Fruit fly (Drosophila melanogaster) whole organism, embryonic: ENCODE results near the gene CG41128.

Experiments
- CG10565 ChIP-seq: fragments of 200-800 bp; sonication (Bioruptor generic); optimal IDR thresholded peaks from 3 replicates; lab custom pipeline; 2016; ENCODE audit warnings: missing biosample characterization, mild to moderate bottlenecking, missing genetic modification characterization
- CG11696 ChIP-seq: fragments of 200-800 bp; sonication (Bioruptor generic); IDR thresholded peaks from 2 replicates; pipeline ENCODE4 v1.3.6; 2022; ENCODE audit warnings: missing biosample characterization, missing genetic modification characterization
- CG12659 ChIP-seq: fragments of 200-800 bp; sonication (Bioruptor generic); optimal IDR thresholded peaks from 3 replicates; lab custom pipeline; 2017; ENCODE audit warnings: mild to moderate bottlenecking, missing biosample characterization, missing genetic modification reagents, missing genetic modification characterization
- CG13894 ChIP-seq: fragments of 200-800 bp; sonication (Bioruptor generic); optimal IDR thresholded peaks from 3 replicates; lab custom pipeline; 2018; ENCODE audit warnings: missing biosample characterization, mild to moderate bottlenecking, missing genetic modification characterization, moderate library complexity
- CG14667 ChIP-seq: fragments of 200-800 bp; sonication (Bioruptor generic); IDR thresholded peaks from 2 replicates; pipeline ENCODE4 v1.3.6; 2022; ENCODE audit warnings: missing biosample characterization, missing genetic modification characterization
- CG1529 ChIP-seq: fragments of 200-800 bp; sonication (Bioruptor generic); optimal IDR thresholded peaks from 3 replicates; lab custom pipeline; 2018; ENCODE audit warnings: missing biosample characterization, missing genetic modification characterization
- CG15696 ChIP-seq: fragments of 200-800 bp; sonication (Bioruptor generic); optimal IDR thresholded peaks from 2 replicates; lab custom pipeline; 2019; ENCODE audit warnings: missing biosample characterization, mild to moderate bottlenecking, missing genetic modification characterization, moderate library complexity
- CG1603 ChIP-seq: fragments of 200-800 bp; sonication (Bioruptor generic); optimal IDR thresholded peaks from 2 replicates; lab custom pipeline; 2019; ENCODE audit warnings: missing biosample characterization, mild to moderate bottlenecking, missing genetic modification characterization, moderate library complexity
- CG16779 ChIP-seq: fragments of 200-800 bp; sonication (Bioruptor generic); IDR thresholded peaks from 2 replicates; pipeline ENCODE4 v1.3.6; 2022; ENCODE audit warnings: missing biosample characterization, missing genetic modification characterization
- CG1792 ChIP-seq: fragments of 200-800 bp; sonication (Bioruptor generic); optimal IDR thresholded peaks from 2 replicates; lab custom pipeline; 2016; ENCODE audit warnings: missing biosample characterization, missing genetic modification characterization
- CG18764 ChIP-seq: fragments of 200-800 bp; sonication (Bioruptor generic); optimal IDR thresholded peaks from 3 replicates; lab custom pipeline; 2016; ENCODE audit warnings: missing biosample characterization, missing genetic modification characterization
- CG2120 ChIP-seq: fragments of 200-800 bp; sonication (Bioruptor generic); optimal IDR thresholded peaks from 3 replicates; lab custom pipeline; 2016; ENCODE audit warnings: missing biosample characterization, missing genetic modification characterization
- CG2199 ChIP-seq: fragments of 200-800 bp; sonication (Bioruptor generic); IDR thresholded peaks from 3 replicates; pipeline ENCODE4 v1.3.6; 2022; ENCODE audit warnings: missing biosample characterization, missing genetic modification characterization
- CG2678 ChIP-seq: fragments of 200-800 bp; sonication (Bioruptor generic); optimal IDR thresholded peaks from 3 replicates; lab custom pipeline; 2019; ENCODE audit warnings: missing biosample characterization, mild to moderate bottlenecking, missing genetic modification characterization, moderate library complexity
- CG3065 ChIP-seq: fragments of 200-800 bp; sonication (Bioruptor generic); optimal IDR thresholded peaks from 2 replicates; lab custom pipeline; 2016; ENCODE audit warnings: missing biosample characterization, missing genetic modification characterization
- CG3163 ChIP-seq: fragments of 200-800 bp; sonication (Bioruptor generic); optimal IDR thresholded peaks from 3 replicates; lab custom pipeline; 2016; ENCODE audit warnings: missing biosample characterization, missing genetic modification characterization
- CG6854 ChIP-seq: fragments of 200-800 bp; sonication (Bioruptor generic); optimal IDR thresholded peaks from 3 replicates; lab custom pipeline; 2017; ENCODE audit warnings: missing biosample characterization, mild to moderate bottlenecking, missing genetic modification characterization
- CTCF ChIP-seq: fragments of 200-800 bp; sonication (Bioruptor generic); optimal IDR thresholded peaks from 2 replicates; lab custom pipeline; 2017; ENCODE audit warnings: missing biosample characterization, mild to moderate bottlenecking, missing genetic modification characterization, moderate library complexity
- Dfd ChIP-seq, 2 experiments: fragments of >200 bp; optimal IDR thresholded peaks; 2 replicates each; lab custom pipeline; 2017; ENCODE audit warnings: missing biosample characterization in 2 of 2, missing genetic modification characterization in 2 of 2
- HLHmδ ChIP-seq: fragments of 200-800 bp; sonication (Bioruptor generic); optimal IDR thresholded peaks from 2 replicates; lab custom pipeline; 2018; ENCODE audit warnings: missing biosample characterization, mild to moderate bottlenecking, missing genetic modification characterization, moderate library complexity
- Hand ChIP-seq: fragments of 200-800 bp; sonication (Bioruptor generic); optimal IDR thresholded peaks from 2 replicates; lab custom pipeline; 2017; ENCODE audit warnings: mild to moderate bottlenecking, missing biosample characterization, missing genetic modification reagents, missing genetic modification characterization
- HmgZ ChIP-seq: fragments of 200-800 bp; sonication (Bioruptor generic); optimal IDR thresholded peaks from 2 replicates; lab custom pipeline; 2018; ENCODE audit warnings: missing biosample characterization, mild to moderate bottlenecking, missing genetic modification characterization
- Kr ChIP-seq: fragments of 200-800 bp; sonication (Bioruptor generic); optimal IDR thresholded peaks from 2 replicates; lab custom pipeline; 2017; ENCODE audit warnings: missing biosample characterization, mild to moderate bottlenecking, missing genetic modification characterization
- MESR4 ChIP-seq: fragments of 200-800 bp; sonication (Bioruptor generic); optimal IDR thresholded peaks from 2 replicates; lab custom pipeline; 2018; ENCODE audit warnings: missing biosample characterization, mild to moderate bottlenecking, missing genetic modification characterization, moderate library complexity
- NC2β ChIP-seq: fragments of 200-800 bp; sonication (Bioruptor generic); optimal IDR thresholded peaks from 2 replicates; lab custom pipeline; 2016; ENCODE audit warnings: missing biosample characterization, missing genetic modification characterization
- NFAT ChIP-seq: fragments of 200-800 bp; sonication (Bioruptor generic); IDR thresholded peaks from 2 replicates; pipeline ENCODE4 v1.3.6; 2022; ENCODE audit warnings: missing biosample characterization, missing genetic modification characterization
- Nf-YC ChIP-seq: fragments of 200-800 bp; optimal IDR thresholded peaks from 3 replicates; lab custom pipeline; 2019; ENCODE audit warnings: missing biosample characterization, mild to moderate bottlenecking, missing genetic modification characterization, moderate library complexity
- Rfx ChIP-seq: fragments of 200-800 bp; sonication (Bioruptor generic); IDR thresholded peaks from 2 replicates; pipeline ENCODE4 v1.3.6; 2022; ENCODE audit warnings: missing biosample characterization, missing genetic modification characterization
- Sin3A ChIP-seq: fragments of >200 bp; optimal IDR thresholded peaks from 2 replicates; lab custom pipeline; 2018
- Sox100B ChIP-seq: fragments of 200-800 bp; sonication (Bioruptor generic); optimal IDR thresholded peaks from 3 replicates; lab custom pipeline; 2018; ENCODE audit warnings: missing biosample characterization, mild to moderate bottlenecking, missing genetic modification characterization
- Sox102F ChIP-seq: fragments of 200-800 bp; sonication (Bioruptor generic); optimal IDR thresholded peaks from 2 replicates; lab custom pipeline; 2018; ENCODE audit warnings: missing biosample characterization, mild to moderate bottlenecking, missing genetic modification characterization, moderate library complexity
- ac ChIP-seq: fragments of 200-800 bp; sonication (Bioruptor generic); optimal IDR thresholded peaks from 3 replicates; lab custom pipeline; 2017; ENCODE audit warnings: missing biosample characterization, mild to moderate bottlenecking, missing genetic modification characterization
- amos ChIP-seq: fragments of 200-800 bp; sonication (Bioruptor generic); IDR thresholded peaks from 2 replicates; pipeline ENCODE4 v1.3.6; 2022; ENCODE audit warnings: missing biosample characterization, missing genetic modification characterization; ENCODE audit not compliant: partially characterized antibody
- cad ChIP-seq: fragments of >200 bp; optimal IDR thresholded peaks from 2 replicates; lab custom pipeline; 2017; ENCODE audit warnings: missing biosample characterization, missing genetic modification characterization
- chn ChIP-seq: fragments of 200-800 bp; sonication (Bioruptor generic); optimal IDR thresholded peaks from 2 replicates; lab custom pipeline; 2016; ENCODE audit warnings: missing biosample characterization, missing genetic modification characterization
- dmrt11E ChIP-seq: fragments of 200-800 bp; sonication (Bioruptor generic); optimal IDR thresholded peaks from 3 replicates; lab custom pipeline; 2018; ENCODE audit warnings: missing biosample characterization, mild to moderate bottlenecking, missing genetic modification characterization, moderate library complexity
- eve ChIP-seq, 2 experiments: fragments of >200 bp; optimal IDR thresholded peaks; 2 replicates each; lab custom pipeline; 2017; ENCODE audit warnings: missing biosample characterization in 2 of 2, missing genetic modification characterization in 2 of 2
- fd96Cb ChIP-seq: fragments of 200-800 bp; sonication (Bioruptor generic); optimal IDR thresholded peaks from 2 replicates; lab custom pipeline; 2018; ENCODE audit warnings: missing biosample characterization, mild to moderate bottlenecking, missing genetic modification characterization, moderate library complexity
- fru ChIP-seq: fragments of >200 bp; optimal IDR thresholded peaks from 2 replicates; lab custom pipeline; 2017
- gcm ChIP-seq: fragments of 200-800 bp; sonication (Bioruptor generic); optimal IDR thresholded peaks from 2 replicates; lab custom pipeline; 2019; ENCODE audit warnings: missing biosample characterization, mild to moderate bottlenecking, missing genetic modification characterization, moderate library complexity
- jumu ChIP-seq: fragments of 200-800 bp; sonication (Bioruptor generic); optimal IDR thresholded peaks from 3 replicates; lab custom pipeline; 2016; ENCODE audit warnings: missing biosample characterization, missing genetic modification characterization
- nerfin-2 ChIP-seq: fragments of 200-800 bp; sonication (Bioruptor generic); IDR thresholded peaks from 2 replicates; pipeline ENCODE4 v1.3.6; 2022; ENCODE audit warnings: missing biosample characterization, missing genetic modification characterization; ENCODE audit not compliant: partially characterized antibody
- otp ChIP-seq: fragments of 200-800 bp; sonication (Bioruptor generic); IDR thresholded peaks from 3 replicates; pipeline ENCODE4, ENCODE4 v1.3.6; 2022; ENCODE audit warnings: missing biosample characterization, missing genetic modification characterization
- pho ChIP-seq: fragments of 200-800 bp; sonication (Bioruptor generic); optimal IDR thresholded peaks from 2 replicates; lab custom pipeline; 2016; ENCODE audit warnings: missing biosample characterization, missing genetic modification characterization
- pita ChIP-seq: fragments of 200-800 bp; sonication (Bioruptor generic); optimal IDR thresholded peaks from 2 replicates; lab custom pipeline; 2017; ENCODE audit warnings: missing biosample characterization, mild to moderate bottlenecking, missing genetic modification characterization
- slbo ChIP-seq: fragments of 200-800 bp; sonication (Bioruptor generic); IDR thresholded peaks from 2 replicates; pipeline ENCODE4 v1.3.6; 2022; ENCODE audit warnings: missing biosample characterization, missing genetic modification characterization
- sna ChIP-seq: fragments of 200-800 bp; sonication (Bioruptor generic); IDR thresholded peaks from 2 replicates; pipeline ENCODE4 v1.3.6; 2022; ENCODE audit warnings: missing biosample characterization, missing genetic modification characterization; ENCODE audit not compliant: partially characterized antibody
- sqz ChIP-seq: fragments of 200-800 bp; sonication (Bioruptor generic); optimal IDR thresholded peaks from 3 replicates; lab custom pipeline; 2018; ENCODE audit warnings: missing biosample characterization, mild to moderate bottlenecking, missing genetic modification characterization
- sr ChIP-seq: fragments of 200-800 bp; sonication (Bioruptor generic); IDR thresholded peaks from 3 replicates; pipeline ENCODE4 v1.3.6; 2022; ENCODE audit warnings: missing biosample characterization, missing genetic modification characterization
- twi ChIP-seq: fragments of 200-800 bp; optimal IDR thresholded peaks from 2 replicates; lab custom pipeline; 2019; ENCODE audit warnings: missing biosample characterization, mild to moderate bottlenecking, missing genetic modification characterization, moderate library complexity
- vfl ChIP-seq: fragments of 200-800 bp; sonication (Bioruptor generic); optimal IDR thresholded peaks from 2 replicates; lab custom pipeline; 2016; ENCODE audit warnings: missing biosample characterization, missing genetic modification characterization
- zen ChIP-seq: fragments of 200-800 bp; sonication (Bioruptor generic); optimal IDR thresholded peaks from 3 replicates; lab custom pipeline; 2018; ENCODE audit warnings: missing biosample characterization, mild to moderate bottlenecking, missing genetic modification characterization, moderate library complexity

CG41128 gene

DNA sequence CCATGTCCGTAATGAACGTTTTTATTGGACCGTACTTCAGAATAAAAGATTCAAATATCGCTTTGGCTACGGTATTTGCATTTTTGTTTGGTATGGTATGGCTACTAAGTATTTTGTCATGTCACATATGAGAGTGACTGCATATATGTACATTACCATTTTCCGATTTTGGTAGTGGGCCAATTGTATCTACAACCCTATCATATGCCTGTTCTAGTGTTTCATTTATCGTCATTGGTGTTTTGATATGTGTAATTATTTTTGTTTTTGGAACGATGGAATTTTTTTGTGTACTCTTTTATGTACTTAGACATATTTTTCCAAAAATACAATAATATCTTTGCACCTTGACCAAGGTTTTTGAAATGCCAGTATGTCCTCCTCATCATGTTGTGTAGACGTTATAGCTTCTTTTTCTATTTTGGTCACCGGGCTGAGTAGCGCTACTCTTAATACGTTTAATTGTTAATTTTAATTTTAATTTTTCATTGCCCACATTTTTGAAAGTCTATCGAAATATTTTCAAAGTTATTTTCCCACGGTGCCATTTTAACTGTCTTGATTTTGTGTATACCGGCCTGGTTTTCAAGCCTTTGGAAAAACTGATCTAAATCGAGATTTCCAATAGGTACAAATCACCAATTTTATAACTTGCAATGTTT, 39.6 kb downstream of the CG41128 start (continued):
- peak; percentile 100 for TF ChIP-seq CG1603 (tag; lab: Kevin White, UChicago)
- TF ChIP-seq CG15696 (tag; lab: Kevin White, UChicago), result no peak
- TF ChIP-seq fd96Cb, result no peak
- no peak for TF ChIP-seq sr (GFP tag; lab: Robert Waterston, UW)
- TF ChIP-seq chn (GFP tag; lab: Kevin White, UChicago), result no peak
- no peak for TF ChIP-seq CG3065 (GFP tag; lab: Kevin White, UChicago)
- no peak for TF ChIP-seq NC2β (GFP tag; lab: Kevin White, UChicago)
- peak in 1 of 2 experiments; percentile 5 for TF ChIP-seq Dfd (GFP tag; optimal IDR thresholded peaks at IDR 0.05; lab: Kevin White, UChicago)
- TF ChIP-seq Nf-YC (tag; lab: Kevin White, UChicago), result no peak
- no peak for TF ChIP-seq HLHmδ (GFP tag; lab: Kevin White, UChicago)
- TF ChIP-seq nerfin-2 (GFP tag; lab: Robert Waterston, UW), result no peak
- no peak for TF ChIP-seq CG18764
- no peak for TF ChIP-seq Sox102F (GFP tag; lab: Kevin White, UChicago)
- TF ChIP-seq NFAT (GFP tag; lab: Robert Waterston, UW), result no peak
- no peak for TF ChIP-seq vfl (GFP tag; lab: Kevin White, UChicago)
- no peak for TF ChIP-seq twi (tag; lab: Kevin White, UChicago)
- peak; percentile 69; the same call in 1 of the 2 replicates for TF ChIP-seq CG14667
- no peak for TF ChIP-seq Hand (GFP tag; lab: Kevin White, UChicago)
- no peak for TF ChIP-seq CG16779 (GFP tag; lab: Robert Waterston, UW)
- TF ChIP-seq CG10565 (GFP tag; lab: Kevin White, UChicago), result no peak
- no peak for TF ChIP-seq CG11696 (GFP tag; lab: Robert Waterston, UW)
- no peak for TF ChIP-seq CG2120 (GFP tag; lab: Kevin White, UChicago)
- no peak for TF ChIP-seq gcm (GFP tag; lab: Kevin White, UChicago)
- TF ChIP-seq ac (GFP tag; lab: Kevin White, UChicago), result no peak
- TF ChIP-seq Sox100B, result no peak
- TF ChIP-seq jumu (GFP tag; lab: Kevin White, UChicago), result no peak
- no peak for TF ChIP-seq otp (GFP tag; lab: Robert Waterston, UW)
- TF ChIP-seq slbo (GFP tag; lab: Robert Waterston, UW), result peak; percentile 36; the same call in 1 of the 2 replicates
- no peak for TF ChIP-seq CG2678
- peak; percentile 50; the same call in 1 of the 3 replicates for TF ChIP-seq CG2199 (GFP tag; lab: Robert Waterston, UW)
- peak; percentile 31 for TF ChIP-seq zen (tag; lab: Kevin White, UChicago)
- no peak for TF ChIP-seq CG1529 (GFP tag; lab: Kevin White, UChicago)
- no peak for TF ChIP-seq CG6854 (GFP tag; lab: Kevin White, UChicago)
- no peak for TF ChIP-seq CTCF
- TF ChIP-seq pita, result no peak
- no peak for TF ChIP-seq HmgZ (tag; lab: Kevin White, UChicago)
- peak; percentile 24 for TF ChIP-seq CG12659
- no peak for TF ChIP-seq Rfx (GFP tag; lab: Robert Waterston, UW)
- TF ChIP-seq CG13894 (tag; lab: Kevin White, UChicago), result no peak
- no peak for TF ChIP-seq sqz (GFP tag; lab: Kevin White, UChicago)
- peak; percentile 65 for TF ChIP-seq MESR4 (GFP tag; lab: Kevin White, UChicago)
- no peak for TF ChIP-seq amos
- no peak for TF ChIP-seq CG3163
- TF ChIP-seq cad, result no peak
- TF ChIP-seq fru (lab: Kevin White, UChicago), result no peak
- no peak for TF ChIP-seq pho (GFP tag; lab: Kevin White, UChicago)
- TF ChIP-seq dmrt11E (tag; lab: Kevin White, UChicago), result peak; percentile 5
- no peak for TF ChIP-seq Sin3A (lab: Kevin White, UChicago)
- no peak for TF ChIP-seq eve (GFP tag; optimal IDR thresholded peaks at IDR 0.05; lab: Kevin White, UChicago)
- no peak for TF ChIP-seq CG1792 (GFP tag; lab: Kevin White, UChicago)
- no peak for TF ChIP-seq Kr (GFP tag; lab: Kevin White, UChicago)
- TF ChIP-seq sna (GFP tag; lab: Robert Waterston, UW), result no peak
